Fruit fly (Drosophila melanogaster) whole organism, embryonic: ENCODE measurements around the gene ewg.

ENCODE experiments used
- ATbp ChIP-seq: fragments of 200-800 bp; sonication (Bioruptor generic); optimal IDR thresholded peaks from 2 replicates; lab custom pipeline; 2017; ENCODE audit warnings: missing biosample characterization, mild to moderate bottlenecking, missing genetic modification characterization, missing genetic modification reagents
- BEAF-32 ChIP-seq: fragments of 200-800 bp; sonication (Bioruptor generic); optimal IDR thresholded peaks from 3 replicates; lab custom pipeline; 2017; ENCODE audit warnings: missing biosample characterization, missing genetic modification characterization, mild to moderate bottlenecking, moderate library complexity, missing genetic modification reagents
- Bteb2 ChIP-seq: fragments of 200-800 bp; sonication (Bioruptor generic); optimal IDR thresholded peaks from 2 replicates; lab custom pipeline; 2016; ENCODE audit warnings: missing biosample characterization, missing genetic modification characterization
- CG10209 ChIP-seq: fragments of 200-800 bp; sonication (Bioruptor generic); optimal IDR thresholded peaks from 3 replicates; lab custom pipeline; 2017; ENCODE audit warnings: missing biosample characterization, mild to moderate bottlenecking, missing genetic modification characterization, missing genetic modification reagents
- CG11247 ChIP-seq: fragments of 200-800 bp; sonication (Bioruptor generic); IDR thresholded peaks from 2 replicates; pipeline ENCODE4 v1.3.6; 2022; ENCODE audit warnings: missing biosample characterization, missing genetic modification characterization
- CG12236 ChIP-seq: fragments of 200-800 bp; sonication (Bioruptor generic); optimal IDR thresholded peaks from 2 replicates; lab custom pipeline; 2016; ENCODE audit warnings: missing biosample characterization, missing genetic modification characterization
- CG13123 ChIP-seq: fragments of 200-800 bp; sonication (Bioruptor generic); optimal IDR thresholded peaks from 2 replicates; lab custom pipeline; 2016; ENCODE audit warnings: missing biosample characterization, missing genetic modification characterization
- CG17568 ChIP-seq: fragments of 200-800 bp; sonication (Bioruptor generic); optimal IDR thresholded peaks from 2 replicates; lab custom pipeline; 2018; ENCODE audit warnings: missing biosample characterization, mild to moderate bottlenecking, missing genetic modification characterization, moderate library complexity
- CG17912 ChIP-seq: fragments of 200-800 bp; sonication (Bioruptor generic); optimal IDR thresholded peaks from 2 replicates; lab custom pipeline; 2018; ENCODE audit warnings: missing biosample characterization, mild to moderate bottlenecking, missing genetic modification characterization
- CG18476 ChIP-seq: fragments of 200-800 bp; sonication (Bioruptor generic); optimal IDR thresholded peaks from 2 replicates; lab custom pipeline; 2016; ENCODE audit warnings: missing biosample characterization, mild to moderate bottlenecking, missing genetic modification characterization
- CG18764 ChIP-seq: fragments of 200-800 bp; sonication (Bioruptor generic); optimal IDR thresholded peaks from 3 replicates; lab custom pipeline; 2016; ENCODE audit warnings: missing biosample characterization, missing genetic modification characterization
- CG30020 ChIP-seq: fragments of 200-800 bp; optimal IDR thresholded peaks from 2 replicates; lab custom pipeline; 2019; ENCODE audit warnings: missing biosample characterization, mild to moderate bottlenecking, missing genetic modification characterization, moderate library complexity
- CG4282 ChIP-seq: fragments of 200-800 bp; sonication (Bioruptor generic); optimal IDR thresholded peaks from 2 replicates; lab custom pipeline; 2016; ENCODE audit warnings: missing biosample characterization, missing genetic modification characterization
- CG4707 ChIP-seq: fragments of 200-800 bp; sonication (Bioruptor generic); optimal IDR thresholded peaks from 2 replicates; lab custom pipeline; 2018; ENCODE audit warnings: missing biosample characterization, mild to moderate bottlenecking, missing genetic modification characterization, moderate library complexity
- CG6689 ChIP-seq: fragments of 200-800 bp; sonication (Bioruptor generic); IDR thresholded peaks from 2 replicates; pipeline ENCODE4 v1.3.6; 2022; ENCODE audit warnings: missing biosample characterization, missing genetic modification characterization
- CG6813 ChIP-seq: fragments of 200-800 bp; sonication (Bioruptor generic); optimal IDR thresholded peaks from 2 replicates; lab custom pipeline; 2017; ENCODE audit warnings: missing biosample characterization, missing genetic modification characterization, mild to moderate bottlenecking, moderate library complexity, missing genetic modification reagents
- CG7357 ChIP-seq: fragments of 200-800 bp; sonication (Bioruptor generic); IDR thresholded peaks from 3 replicates; pipeline ENCODE4 v1.3.6; 2022; ENCODE audit warnings: missing biosample characterization, missing genetic modification characterization
- CG7556 ChIP-seq: fragments of 200-800 bp; sonication (Bioruptor generic); optimal IDR thresholded peaks from 2 replicates; lab custom pipeline; 2017; ENCODE audit warnings: missing biosample characterization, mild to moderate bottlenecking, missing genetic modification characterization
- CG8478 ChIP-seq: fragments of >200 bp; optimal IDR thresholded peaks from 2 replicates; lab custom pipeline; 2018
- CG9817 ChIP-seq: fragments of 200-800 bp; sonication (Bioruptor generic); optimal IDR thresholded peaks from 2 replicates; lab custom pipeline; 2018; ENCODE audit warnings: missing biosample characterization, mild to moderate bottlenecking, missing genetic modification characterization, moderate library complexity
- Dad ChIP-seq: fragments of 200-800 bp; sonication (Bioruptor generic); optimal IDR thresholded peaks from 3 replicates; lab custom pipeline; 2016; ENCODE audit warnings: missing biosample characterization, missing genetic modification characterization
- Ets65A ChIP-seq: fragments of 200-800 bp; sonication (Bioruptor generic); peaks from one replicate; lab custom pipeline; 2016; ENCODE audit warnings: missing biosample characterization, missing genetic modification characterization
- Fer2 ChIP-seq: fragments of 200-800 bp; sonication (Bioruptor generic); optimal IDR thresholded peaks from 2 replicates; lab custom pipeline; 2018; ENCODE audit warnings: missing biosample characterization, mild to moderate bottlenecking, missing genetic modification characterization, moderate library complexity
- Pdp1 ChIP-seq, 2 experiments: fragments of 200-800 bp; sonication (Bioruptor generic); optimal IDR thresholded peaks; 3 replicates each; lab custom pipeline; 2016; ENCODE audit warnings: missing biosample characterization in 2 of 2, missing genetic modification characterization in 2 of 2, mild to moderate bottlenecking in 1 of 2, moderate library complexity in 1 of 2
- Sox100B ChIP-seq: fragments of 200-800 bp; sonication (Bioruptor generic); optimal IDR thresholded peaks from 3 replicates; lab custom pipeline; 2018; ENCODE audit warnings: missing biosample characterization, mild to moderate bottlenecking, missing genetic modification characterization
- Spps ChIP-seq: fragments of 200-800 bp; sonication (Bioruptor generic); optimal IDR thresholded peaks from 2 replicates; lab custom pipeline; 2018; ENCODE audit warnings: missing biosample characterization, mild to moderate bottlenecking, missing genetic modification characterization
- Sry-β ChIP-seq: fragments of 200-800 bp; sonication (Bioruptor generic); optimal IDR thresholded peaks from 2 replicates; lab custom pipeline; 2018; ENCODE audit warnings: missing biosample characterization, mild to moderate bottlenecking, missing genetic modification characterization, moderate library complexity
- Sry-δ ChIP-seq: fragments of 200-800 bp; sonication (Bioruptor generic); optimal IDR thresholded peaks from 2 replicates; lab custom pipeline; 2016; ENCODE audit warnings: missing biosample characterization, missing genetic modification characterization
- al ChIP-seq: fragments of 200-800 bp; sonication (Bioruptor generic); IDR thresholded peaks from 2 replicates; pipeline ENCODE4 v1.3.6; 2022; ENCODE audit warnings: missing biosample characterization, missing genetic modification characterization
- az2 ChIP-seq: fragments of 200-800 bp; sonication (Bioruptor generic); optimal IDR thresholded peaks from 3 replicates; lab custom pipeline; 2016; ENCODE audit warnings: missing biosample characterization, missing genetic modification characterization
- chinmo ChIP-seq: fragments of 200-800 bp; sonication (Bioruptor generic); IDR thresholded peaks from 4 replicates; pipeline ENCODE4 v1.3.6; 2022; ENCODE audit warnings: missing biosample characterization, missing genetic modification characterization; ENCODE audit not compliant: partially characterized antibody
- dmrt99B ChIP-seq: fragments of 200-800 bp; sonication (Bioruptor generic); optimal IDR thresholded peaks from 2 replicates; lab custom pipeline; 2018; ENCODE audit warnings: missing biosample characterization, mild to moderate bottlenecking, missing genetic modification characterization, moderate library complexity
- eve ChIP-seq, 2 experiments: fragments of >200 bp; optimal IDR thresholded peaks; 2 replicates each; lab custom pipeline; 2017; ENCODE audit warnings: missing biosample characterization in 2 of 2, missing genetic modification characterization in 2 of 2
- ewg ChIP-seq: fragments of 200-800 bp; sonication (Bioruptor generic); optimal IDR thresholded peaks from 3 replicates; lab custom pipeline; 2017; ENCODE audit warnings: mild to moderate bottlenecking, missing biosample characterization, missing genetic modification reagents, missing genetic modification characterization
- gem ChIP-seq: fragments of 200-800 bp; sonication (Bioruptor generic); optimal IDR thresholded peaks from 2 replicates; lab custom pipeline; 2019; ENCODE audit warnings: missing biosample characterization, mild to moderate bottlenecking, missing genetic modification characterization, moderate library complexity
- grn ChIP-seq: fragments of 200-800 bp; sonication (Bioruptor generic); optimal IDR thresholded peaks from 3 replicates; lab custom pipeline; 2017; ENCODE audit warnings: missing biosample characterization, missing genetic modification characterization
- insv ChIP-seq, 2 experiments: fragments of 200-800 bp; sonication (Bioruptor generic); optimal IDR thresholded peaks; 3 replicates each; lab custom pipeline; 2016 to 2018; ENCODE audit warnings: missing biosample characterization in 2 of 2, missing genetic modification characterization in 2 of 2
- kni ChIP-seq: fragments of 200-800 bp; sonication (Bioruptor generic); optimal IDR thresholded peaks from 3 replicates; lab custom pipeline; 2017; ENCODE audit warnings: mild to moderate bottlenecking, missing biosample characterization, missing genetic modification reagents, missing genetic modification characterization
- lola ChIP-seq, 3 experiments: fragments of >200 bp in 2 of 3; fragments of 200-800 bp in 1 of 3; sonication (Bioruptor generic) in 1 of 3; optimal IDR thresholded peaks; 2 replicates each; lab custom pipeline; 2017 to 2019; ENCODE audit warnings: missing biosample characterization in 3 of 3, missing genetic modification characterization in 3 of 3, mild to moderate bottlenecking in 1 of 3, moderate library complexity in 1 of 3
- nerfin-1 ChIP-seq: fragments of 200-800 bp; sonication (Bioruptor generic); optimal IDR thresholded peaks from 3 replicates; lab custom pipeline; 2019; ENCODE audit warnings: missing biosample characterization, mild to moderate bottlenecking, missing genetic modification characterization, moderate library complexity
- odd ChIP-seq: fragments of 200-800 bp; sonication (Bioruptor generic); optimal IDR thresholded peaks from 2 replicates; lab custom pipeline; 2017; ENCODE audit warnings: missing biosample characterization, mild to moderate bottlenecking, missing genetic modification characterization
- otp ChIP-seq: fragments of 200-800 bp; sonication (Bioruptor generic); IDR thresholded peaks from 3 replicates; pipeline ENCODE4, ENCODE4 v1.3.6; 2022; ENCODE audit warnings: missing biosample characterization, missing genetic modification characterization
- peb ChIP-seq: fragments of 200-800 bp; sonication (Bioruptor generic); IDR thresholded peaks from 2 replicates; pipeline ENCODE4 v1.3.6; 2022; ENCODE audit warnings: missing biosample characterization, missing genetic modification characterization
- pnt ChIP-seq: fragments of 200-800 bp; sonication (Bioruptor generic); optimal IDR thresholded peaks from 3 replicates; lab custom pipeline; 2016; ENCODE audit warnings: missing biosample characterization, missing genetic modification characterization
- pros ChIP-seq: fragments of 200-800 bp; sonication (Bioruptor generic); optimal IDR thresholded peaks from 3 replicates; lab custom pipeline; 2019; ENCODE audit warnings: missing biosample characterization, mild to moderate bottlenecking, missing genetic modification characterization, moderate library complexity
- slbo ChIP-seq: fragments of 200-800 bp; sonication (Bioruptor generic); IDR thresholded peaks from 2 replicates; pipeline ENCODE4 v1.3.6; 2022; ENCODE audit warnings: missing biosample characterization, missing genetic modification characterization
- vnd ChIP-seq: fragments of 200-800 bp; sonication (Bioruptor generic); IDR thresholded peaks from 3 replicates; pipeline ENCODE4 v1.3.6; 2022; ENCODE audit warnings: missing biosample characterization, missing genetic modification characterization; ENCODE audit not compliant: partially characterized antibody
- wek ChIP-seq: fragments of 200-800 bp; sonication (Bioruptor generic); optimal IDR thresholded peaks from 3 replicates; lab custom pipeline; 2018; ENCODE audit warnings: missing biosample characterization, mild to moderate bottlenecking, missing genetic modification characterization, moderate library complexity
- wor ChIP-seq: fragments of 200-800 bp; sonication (Bioruptor generic); IDR thresholded peaks from 2 replicates; pipeline ENCODE4 v1.3.6; 2022; ENCODE audit warnings: missing biosample characterization, missing genetic modification characterization

The ewg gene

dm6 chrX:277885-278284 lies 1.6 kb downstream of the ewg start (continued):
- TF ChIP-seq wor (GFP tag; lab: Robert Waterston, UW), result no peak
- TF ChIP-seq CG8478 (lab: Kevin White, UChicago), result no peak
- 0 out of 4 replicates have a peak, but pooled peaks have one; percentile 18 for TF ChIP-seq chinmo
- no peak for TF ChIP-seq CG13123 (GFP tag; lab: Kevin White, UChicago)
- TF ChIP-seq Sry-δ (GFP tag; lab: Kevin White, UChicago), result no peak
- peak; percentile 48 for TF ChIP-seq nerfin-1 (tag; lab: Kevin White, UChicago)
- no peak for TF ChIP-seq CG4282 (GFP tag; lab: Kevin White, UChicago)
- TF ChIP-seq CG6689 (GFP tag; lab: Robert Waterston, UW), result no peak
- no peak for TF ChIP-seq Dad (GFP tag; lab: Kevin White, UChicago)
- no peak for TF ChIP-seq CG6813 (GFP tag; lab: Kevin White, UChicago)
- TF ChIP-seq CG30020, result no peak
- no peak for TF ChIP-seq insv (GFP tag; optimal IDR thresholded peaks at IDR 0.05; lab: Kevin White, UChicago)
- no peak for TF ChIP-seq CG12236 (GFP tag; lab: Kevin White, UChicago)
- no peak for TF ChIP-seq vnd
- TF ChIP-seq Bteb2 (GFP tag; lab: Kevin White, UChicago), result no peak
- no peak for TF ChIP-seq slbo (GFP tag; lab: Robert Waterston, UW)
- no peak for TF ChIP-seq Sox100B
- TF ChIP-seq dmrt99B (tag; lab: Kevin White, UChicago), result no peak
- no peak for TF ChIP-seq CG18764
- peak in 1 of 2 experiments; percentile 73 for TF ChIP-seq Pdp1 (GFP tag; optimal IDR thresholded peaks at IDR 0.05; lab: Kevin White, UChicago)
- no peak for TF ChIP-seq otp (GFP tag; lab: Robert Waterston, UW)
- TF ChIP-seq CG17912 (GFP tag; lab: Kevin White, UChicago), result no peak
- TF ChIP-seq odd (GFP tag; lab: Kevin White, UChicago), result no peak
- no peak for TF ChIP-seq CG18476 (GFP tag; lab: Kevin White, UChicago)
- no peak for TF ChIP-seq CG9817 (tag; lab: Kevin White, UChicago)
- no peak for TF ChIP-seq CG17568 (GFP tag; lab: Kevin White, UChicago)
- no peak for TF ChIP-seq al (GFP tag; lab: Robert Waterston, UW)
- no peak for TF ChIP-seq CG7357 (GFP tag; lab: Robert Waterston, UW)
- no peak for TF ChIP-seq ATbp (GFP tag; lab: Kevin White, UChicago)
- TF ChIP-seq eve (GFP tag; optimal IDR thresholded peaks at IDR 0.05; lab: Kevin White, UChicago), result no peak
- no peak for TF ChIP-seq BEAF-32 (GFP tag; lab: Kevin White, UChicago)
- peak; percentile 96 for TF ChIP-seq ewg (GFP tag; lab: Kevin White, UChicago)
- no peak for TF ChIP-seq Fer2 (tag; lab: Kevin White, UChicago)
- TF ChIP-seq CG11247 (GFP tag; lab: Robert Waterston, UW), result no peak
- no peak for TF ChIP-seq peb (GFP tag; lab: Robert Waterston, UW)
- TF ChIP-seq lola (GFP tag; optimal IDR thresholded peaks at IDR 0.05; lab: Kevin White, UChicago), result no peak
- TF ChIP-seq CG7556 (GFP tag; lab: Kevin White, UChicago), result no peak
- peak; percentile 7 for TF ChIP-seq kni
- TF ChIP-seq Sry-β (GFP tag; lab: Kevin White, UChicago), result no peak
- TF ChIP-seq, all 482 proteins: peak for 13

dm6 chrX:276569-276968 lies 2.9 kb downstream of the ewg start:
- TF ChIP-seq az2 (GFP tag; lab: Kevin White, UChicago) (no peak), gem (tag; lab: Kevin White, UChicago) (no peak), grn (GFP tag; lab: Kevin White, UChicago) (peak; percentile 38), CG17912 (GFP tag; lab: Kevin White, UChicago) (no peak), CG10209 (GFP tag; lab: Kevin White, UChicago) (no peak), pros (peak; percentile 96), CG9817 (tag; lab: Kevin White, UChicago) (no peak), pnt (GFP tag; lab: Kevin White, UChicago) (no peak), Spps (no peak), wek (GFP tag; lab: Kevin White, UChicago) (no peak), chinmo (no peak), Ets65A (GFP tag; lab: Kevin White, UChicago) (peak; percentile 32), CG4707 (GFP tag; lab: Kevin White, UChicago) (no peak), insv (GFP tag; optimal IDR thresholded peaks at IDR 0.05; lab: Kevin White, UChicago) (no peak)
- TF ChIP-seq, all 482 proteins: peak for 3
